Worm (Caenorhabditis elegans) whole organism, late embryonic: ENCODE measurements around the gene phat-6.

Source experiments
- ceh-24 ChIP-seq: sonication (generic microtip); optimal IDR thresholded peaks from 2 replicates; lab custom pipeline; 2016; ENCODE audit warnings: mild to moderate bottlenecking, missing genetic modification characterization, missing compliant biosample characterization
- ceh-48 ChIP-seq: sonication (generic microtip); optimal IDR thresholded peaks from 2 replicates; lab custom pipeline; 2016; ENCODE audit warnings: missing genetic modification characterization, inconsistent platforms, missing compliant biosample characterization
- dmd-4 ChIP-seq: sonication (generic microtip); optimal IDR thresholded peaks from 2 replicates; lab custom pipeline; 2016; ENCODE audit warnings: borderline replicate concordance, missing genetic modification characterization, missing compliant biosample characterization
- ets-4 ChIP-seq: sonication (generic microtip); optimal IDR thresholded peaks from 2 replicates; lab custom pipeline; 2016; ENCODE audit warnings: missing genetic modification characterization, missing compliant biosample characterization
- nhr-11 ChIP-seq: fragments of 150-350 bp; optimal IDR thresholded peaks from 2 replicates; lab custom pipeline; 2014; ENCODE audit warnings: missing biosample characterization, missing genetic modification characterization
- pqm-1 ChIP-seq: sonication (generic microtip); optimal IDR thresholded peaks from 2 replicates; lab custom pipeline; 2016; ENCODE audit warnings: missing genetic modification characterization, missing compliant biosample characterization

DNA sequence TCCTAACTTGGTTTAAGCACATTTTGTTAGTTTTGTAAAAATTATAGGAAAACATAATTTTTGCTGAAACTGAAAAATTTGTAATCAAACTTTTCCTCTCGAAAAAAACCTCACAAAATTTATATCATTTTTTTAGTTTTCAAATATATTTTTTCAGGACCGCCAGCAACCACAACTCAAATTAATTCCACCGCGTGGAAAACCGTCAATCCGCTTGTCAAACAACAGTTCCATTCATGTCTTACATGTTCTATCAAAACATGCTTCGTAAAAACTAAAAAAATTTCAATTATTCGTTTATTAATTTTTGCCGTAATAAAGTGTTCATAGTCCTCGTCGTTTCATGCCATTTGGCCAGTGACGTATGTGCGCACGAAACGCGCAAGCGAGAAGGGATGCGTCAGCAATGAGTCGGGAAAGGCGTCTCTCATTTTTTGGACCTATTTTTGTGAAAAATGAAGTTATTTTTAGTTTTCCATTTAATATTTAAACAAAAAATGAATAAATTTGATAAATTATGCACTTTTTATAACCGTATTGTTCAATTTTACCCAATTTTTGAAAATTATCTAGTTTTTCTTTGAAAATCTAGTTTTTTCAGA is 20.8 kb downstream of the phat-6 start, which contains the start of gene ucr-2.2:
- TF ChIP-seq pqm-1 (tag; lab: Kevin White, UChicago) (no peak), nhr-11 (tag; lab: Kevin White, UChicago) (no peak), dmd-4 (tag; lab: Kevin White, UChicago) (no peak), ceh-24 (tag; lab: Kevin White, UChicago) (no peak), ets-4 (tag; lab: Kevin White, UChicago) (peak; percentile 8), ceh-48 (tag; lab: Kevin White, UChicago) (no peak)
